Worm (Caenorhabditis elegans) whole organism, young adult: ENCODE results near the gene ddn-1.

Experiments used
- F33H1.4 ChIP-seq: fragments of 200-800 bp; sonication (Bioruptor generic); IDR thresholded peaks from 2 replicates; pipeline ENCODE4 v1.3.6; 2022; ENCODE audit warnings: missing genetic modification reagents, missing genetic modification characterization, missing compliant biosample characterization
- F37B4.10 ChIP-seq: fragments of 200-800 bp; sonication (Bioruptor generic); IDR thresholded peaks from 2 replicates; pipeline ENCODE4 v1.3.6; 2022; ENCODE audit warnings: missing genetic modification characterization, missing compliant biosample characterization
- Y53G8AR.9 ChIP-seq: fragments of 200-800 bp; sonication (Bioruptor generic); conservative IDR thresholded peaks from 2 replicates; pipeline ENCODE4 v1.3.6; 2022; ENCODE audit warnings: missing genetic modification reagents, missing genetic modification characterization, missing compliant biosample characterization
- ama-1 ChIP-seq, 3 experiments: fragments of 150-350 bp in 1 of 3; sonication (generic microtip) in 2 of 3; optimal IDR thresholded peaks; 2 replicates each; lab custom pipeline; 2014 to 2018; ENCODE audit warnings: missing biosample characterization in 2 of 3, missing genetic modification characterization in 2 of 3, missing genetic modification reagents in 2 of 3
- ceh-100 ChIP-seq: fragments of 200-800 bp; sonication (Bioruptor generic); IDR thresholded peaks from 2 replicates; pipeline ENCODE4 v1.3.6; 2022; ENCODE audit warnings: missing genetic modification reagents, missing genetic modification characterization, missing compliant biosample characterization
- hmg-20 ChIP-seq: fragments of 200-800 bp; sonication (Bioruptor generic); IDR thresholded peaks from 2 replicates; pipeline ENCODE4 v1.3.6; 2022; ENCODE audit warnings: missing genetic modification reagents, missing genetic modification characterization, missing compliant biosample characterization
- lin-40 ChIP-seq: sonication (generic microtip); optimal IDR thresholded peaks from 2 replicates; lab custom pipeline; 2016; ENCODE audit warnings: missing genetic modification characterization, mild to moderate bottlenecking, missing compliant biosample characterization, missing genotype, missing genetic modification reagents
- nfya-1 ChIP-seq: sonication (generic microtip); optimal IDR thresholded peaks from 2 replicates; lab custom pipeline; 2017; ENCODE audit warnings: antibody characterized with exemption, missing compliant biosample characterization, missing genetic modification characterization, borderline replicate concordance; ENCODE audit not compliant: insufficient read depth
- rcor-1 ChIP-seq: fragments of 200-800 bp; sonication (Bioruptor generic); IDR thresholded peaks from 2 replicates; pipeline ENCODE4 v1.3.6; 2022; ENCODE audit warnings: missing genetic modification reagents, missing genetic modification characterization, missing compliant biosample characterization
- snpc-3.4 ChIP-seq: sonication (generic microtip); optimal IDR thresholded peaks from 2 replicates; lab custom pipeline; 2017; ENCODE audit warnings: missing genetic modification characterization, mild to moderate bottlenecking, missing compliant biosample characterization, antibody characterized with exemption, moderate library complexity, missing genotype, missing genetic modification reagents
- unc-62 ChIP-seq: fragments of 150-350 bp; optimal IDR thresholded peaks from 2 replicates; lab custom pipeline; 2014; ENCODE audit warnings: missing biosample characterization, missing genetic modification reagents, missing genetic modification characterization

- TF ChIP-seq snpc-3.4 (no peak), F37B4.10 (GFP tag; lab: Robert Waterston, UW) (no peak), rcor-1 (no peak), lin-40 (no peak), F33H1.4 (GFP tag; lab: Robert Waterston, UW) (no peak), Y53G8AR.9 (GFP tag; lab: Robert Waterston, UW) (no peak), ceh-100 (GFP tag; lab: Robert Waterston, UW) (no peak), unc-62 (GFP tag; lab: Kevin White, UChicago) (no peak), hmg-20 (GFP tag; lab: Robert Waterston, UW) (no peak), nfya-1 (tag; lab: Kevin White, UChicago) (no peak), ama-1 (optimal IDR thresholded peaks at IDR 0.05; lab: Kevin White, UChicago) (no peak), ama-1 (GFP tag; optimal IDR thresholded peaks at IDR 0.05; lab: Kevin White, UChicago) (no peak)
Measured at ce11 chrV:8799293-8799812, 39.0 kb upstream of the ddn-1 start.
